Fruit fly (Drosophila melanogaster) whole organism, embryonic: ENCODE measurements around the gene Srrm234.
A peak's percentile ranks its signal among the peaks of the same experiment; 100 is the strongest.

Source experiments
- CG10274 ChIP-seq: fragments of 200-800 bp; sonication (Bioruptor generic); optimal IDR thresholded peaks from 3 replicates; lab custom pipeline; 2017; ENCODE audit warnings: missing biosample characterization, mild to moderate bottlenecking, missing genetic modification characterization
- CG10366 ChIP-seq: fragments of 200-800 bp; sonication (Bioruptor generic); IDR thresholded peaks from 2 replicates; pipeline ENCODE4 v1.3.6; 2022; ENCODE audit warnings: missing biosample characterization, missing genetic modification characterization
- CG11085 ChIP-seq: fragments of 200-800 bp; sonication (Bioruptor generic); IDR thresholded peaks from 2 replicates; pipeline ENCODE4 v1.3.6; 2022; ENCODE audit warnings: missing biosample characterization, missing genetic modification characterization
- CG11093 ChIP-seq: fragments of 200-800 bp; sonication (Bioruptor generic); IDR thresholded peaks from 3 replicates; pipeline ENCODE4 v1.3.6; 2022; ENCODE audit warnings: missing biosample characterization, missing genetic modification characterization
- CG13287 ChIP-seq: fragments of 200-800 bp; sonication (Bioruptor generic); IDR thresholded peaks from 2 replicates; pipeline ENCODE4 v1.3.6; 2022; ENCODE audit warnings: missing biosample characterization, missing genetic modification characterization; ENCODE audit not compliant: partially characterized antibody
- CG1647 ChIP-seq: fragments of 200-800 bp; sonication (Bioruptor generic); optimal IDR thresholded peaks from 3 replicates; lab custom pipeline; 2016; ENCODE audit warnings: missing biosample characterization, missing genetic modification characterization
- CG16863 ChIP-seq: fragments of 200-800 bp; sonication (Bioruptor generic); optimal IDR thresholded peaks from 3 replicates; lab custom pipeline; 2016; ENCODE audit warnings: missing biosample characterization, missing genetic modification characterization
- CG17912 ChIP-seq: fragments of 200-800 bp; sonication (Bioruptor generic); optimal IDR thresholded peaks from 2 replicates; lab custom pipeline; 2018; ENCODE audit warnings: missing biosample characterization, mild to moderate bottlenecking, missing genetic modification characterization
- CG18262 ChIP-seq: fragments of 200-800 bp; optimal IDR thresholded peaks from 3 replicates; lab custom pipeline; 2019; ENCODE audit warnings: missing biosample characterization, mild to moderate bottlenecking, missing genetic modification characterization, moderate library complexity
- CG2712 ChIP-seq: fragments of 200-800 bp; optimal IDR thresholded peaks from 3 replicates; lab custom pipeline; 2019; ENCODE audit warnings: missing biosample characterization, mild to moderate bottlenecking, missing genetic modification characterization, moderate library complexity
- CG2889 ChIP-seq: fragments of 200-800 bp; sonication (Bioruptor generic); IDR thresholded peaks from 3 replicates; pipeline ENCODE4 v1.3.6; 2022; ENCODE audit warnings: missing biosample characterization, missing genetic modification characterization
- CG3407 ChIP-seq: fragments of 200-800 bp; sonication (Bioruptor generic); optimal IDR thresholded peaks from 2 replicates; lab custom pipeline; 2018; ENCODE audit warnings: missing biosample characterization, mild to moderate bottlenecking, missing genetic modification characterization
- CG4282 ChIP-seq: fragments of 200-800 bp; sonication (Bioruptor generic); optimal IDR thresholded peaks from 2 replicates; lab custom pipeline; 2016; ENCODE audit warnings: missing biosample characterization, missing genetic modification characterization
- CG5180 ChIP-seq: fragments of 200-800 bp; sonication (Bioruptor generic); optimal IDR thresholded peaks from 3 replicates; lab custom pipeline; 2017; ENCODE audit warnings: missing biosample characterization, missing genetic modification characterization, mild to moderate bottlenecking, moderate library complexity, missing genetic modification reagents
- CG6272 ChIP-seq: fragments of 200-800 bp; sonication (Bioruptor generic); IDR thresholded peaks from 2 replicates; pipeline ENCODE4 v1.3.6; 2022; ENCODE audit warnings: missing biosample characterization, missing genetic modification characterization
- CG6689 ChIP-seq: fragments of 200-800 bp; sonication (Bioruptor generic); IDR thresholded peaks from 2 replicates; pipeline ENCODE4 v1.3.6; 2022; ENCODE audit warnings: missing biosample characterization, missing genetic modification characterization
- CG7928 ChIP-seq: fragments of 200-800 bp; sonication (Bioruptor generic); optimal IDR thresholded peaks from 2 replicates; lab custom pipeline; 2017; ENCODE audit warnings: missing biosample characterization, mild to moderate bottlenecking, missing genetic modification characterization
- CG8924 ChIP-seq: fragments of 200-800 bp; optimal IDR thresholded peaks from 3 replicates; lab custom pipeline; 2019; ENCODE audit warnings: missing biosample characterization, mild to moderate bottlenecking, missing genetic modification characterization, moderate library complexity
- CG9727 ChIP-seq: fragments of 200-800 bp; sonication (Bioruptor generic); optimal IDR thresholded peaks from 3 replicates; lab custom pipeline; 2017; ENCODE audit warnings: missing biosample characterization, mild to moderate bottlenecking, missing genetic modification characterization
- CG9817 ChIP-seq: fragments of 200-800 bp; sonication (Bioruptor generic); optimal IDR thresholded peaks from 2 replicates; lab custom pipeline; 2018; ENCODE audit warnings: missing biosample characterization, mild to moderate bottlenecking, missing genetic modification characterization, moderate library complexity
- Drgx ChIP-seq: fragments of 200-800 bp; sonication (Bioruptor generic); IDR thresholded peaks from 2 replicates; pipeline ENCODE4 v1.3.6; 2022; ENCODE audit warnings: missing biosample characterization, missing genetic modification characterization
- ERR ChIP-seq: fragments of 200-800 bp; sonication (Bioruptor generic); optimal IDR thresholded peaks from 2 replicates; lab custom pipeline; 2016; ENCODE audit warnings: missing biosample characterization, missing genetic modification characterization
- Fer2 ChIP-seq: fragments of 200-800 bp; sonication (Bioruptor generic); optimal IDR thresholded peaks from 2 replicates; lab custom pipeline; 2018; ENCODE audit warnings: missing biosample characterization, mild to moderate bottlenecking, missing genetic modification characterization, moderate library complexity
- Fer3 ChIP-seq: fragments of 200-800 bp; sonication (Bioruptor generic); optimal IDR thresholded peaks from 2 replicates; lab custom pipeline; 2018; ENCODE audit warnings: missing biosample characterization, mild to moderate bottlenecking, missing genetic modification characterization, moderate library complexity
- HLH4C ChIP-seq: fragments of 200-800 bp; sonication (Bioruptor generic); IDR thresholded peaks from 3 replicates; pipeline ENCODE4 v1.3.6; 2022; ENCODE audit warnings: missing biosample characterization, missing genetic modification characterization; ENCODE audit not compliant: partially characterized antibody
- HmgD ChIP-seq: fragments of 200-800 bp; sonication (Bioruptor generic); optimal IDR thresholded peaks from 3 replicates; lab custom pipeline; 2016; ENCODE audit warnings: missing biosample characterization, missing genetic modification characterization
- NC2α ChIP-seq: fragments of 200-800 bp; sonication (Bioruptor generic); optimal IDR thresholded peaks from 2 replicates; lab custom pipeline; 2016; ENCODE audit warnings: missing biosample characterization, missing genetic modification characterization
- Pdp1 ChIP-seq, 2 experiments: fragments of 200-800 bp; sonication (Bioruptor generic); optimal IDR thresholded peaks; 3 replicates each; lab custom pipeline; 2016; ENCODE audit warnings: missing biosample characterization in 2 of 2, missing genetic modification characterization in 2 of 2, mild to moderate bottlenecking in 1 of 2, moderate library complexity in 1 of 2
- Stat92E ChIP-seq, 3 experiments: fragments of >200 bp in 2 of 3; fragments of 200-800 bp in 1 of 3; sonication (Bioruptor generic) in 1 of 3; optimal IDR thresholded peaks; 2 replicates each; lab custom pipeline; 2017 to 2019; ENCODE audit warnings: missing biosample characterization in 3 of 3, missing genetic modification characterization in 3 of 3, mild to moderate bottlenecking in 1 of 3, moderate library complexity in 1 of 3
- TFAM ChIP-seq: fragments of 200-800 bp; sonication (Bioruptor generic); optimal IDR thresholded peaks from 2 replicates; lab custom pipeline; 2017; ENCODE audit warnings: missing biosample characterization, missing genetic modification characterization, inconsistent platforms
- Vsx1 ChIP-seq: fragments of 200-800 bp; sonication (Bioruptor generic); optimal IDR thresholded peaks from 2 replicates; lab custom pipeline; 2017; ENCODE audit warnings: missing biosample characterization, mild to moderate bottlenecking, missing genetic modification characterization, missing genetic modification reagents
- ash1 ChIP-seq: fragments of 200-800 bp; sonication (Bioruptor generic); optimal IDR thresholded peaks from 2 replicates; lab custom pipeline; 2018; ENCODE audit warnings: missing biosample characterization, mild to moderate bottlenecking, missing genetic modification characterization
- cato ChIP-seq: fragments of 200-800 bp; sonication (Bioruptor generic); optimal IDR thresholded peaks from 2 replicates; lab custom pipeline; 2016; ENCODE audit warnings: missing biosample characterization, missing genetic modification characterization, borderline replicate concordance
- cg ChIP-seq: fragments of 200-800 bp; sonication (Bioruptor generic); optimal IDR thresholded peaks from 3 replicates; lab custom pipeline; 2019; ENCODE audit warnings: missing biosample characterization, mild to moderate bottlenecking, missing genetic modification characterization, moderate library complexity
- danr ChIP-seq: fragments of 200-800 bp; sonication (Bioruptor generic); IDR thresholded peaks from 2 replicates; pipeline ENCODE4 v1.3.6; 2022; ENCODE audit warnings: missing biosample characterization, missing genetic modification characterization
- dmrt99B ChIP-seq: fragments of 200-800 bp; sonication (Bioruptor generic); optimal IDR thresholded peaks from 2 replicates; lab custom pipeline; 2018; ENCODE audit warnings: missing biosample characterization, mild to moderate bottlenecking, missing genetic modification characterization, moderate library complexity
- eyg ChIP-seq: fragments of 200-800 bp; sonication (Bioruptor generic); optimal IDR thresholded peaks from 3 replicates; lab custom pipeline; 2016; ENCODE audit warnings: missing biosample characterization, missing genetic modification characterization
- grn ChIP-seq: fragments of 200-800 bp; sonication (Bioruptor generic); optimal IDR thresholded peaks from 3 replicates; lab custom pipeline; 2017; ENCODE audit warnings: missing biosample characterization, missing genetic modification characterization
- gro ChIP-seq: fragments of 200-800 bp; sonication (Bioruptor generic); optimal IDR thresholded peaks from 2 replicates; lab custom pipeline; 2016; ENCODE audit warnings: missing biosample characterization, missing genetic modification characterization
- hb ChIP-seq: fragments of 200-800 bp; sonication (Bioruptor generic); IDR thresholded peaks from 3 replicates; pipeline ENCODE4 v1.3.6; 2022; ENCODE audit warnings: missing biosample characterization, missing genetic modification characterization; ENCODE audit not compliant: partially characterized antibody
- her ChIP-seq: fragments of 200-800 bp; sonication (Bioruptor generic); optimal IDR thresholded peaks from 2 replicates; lab custom pipeline; 2016; ENCODE audit warnings: missing biosample characterization, missing genetic modification characterization
- insv ChIP-seq, 2 experiments: fragments of 200-800 bp; sonication (Bioruptor generic); optimal IDR thresholded peaks; 3 replicates each; lab custom pipeline; 2016 to 2018; ENCODE audit warnings: missing biosample characterization in 2 of 2, missing genetic modification characterization in 2 of 2
- mirr ChIP-seq: fragments of 200-800 bp; sonication (Bioruptor generic); optimal IDR thresholded peaks from 3 replicates; lab custom pipeline; 2018; ENCODE audit warnings: missing biosample characterization, mild to moderate bottlenecking, missing genetic modification characterization
- odd ChIP-seq: fragments of 200-800 bp; sonication (Bioruptor generic); optimal IDR thresholded peaks from 2 replicates; lab custom pipeline; 2017; ENCODE audit warnings: missing biosample characterization, mild to moderate bottlenecking, missing genetic modification characterization
- onecut ChIP-seq: fragments of 200-800 bp; sonication (Bioruptor generic); IDR thresholded peaks from 2 replicates; pipeline ENCODE4 v1.3.6; 2022; ENCODE audit warnings: missing biosample characterization, missing genetic modification characterization
- p53 ChIP-seq: fragments of 200-800 bp; sonication (Bioruptor generic); optimal IDR thresholded peaks from 2 replicates; lab custom pipeline; 2016; ENCODE audit warnings: missing biosample characterization, missing genetic modification characterization
- row ChIP-seq: fragments of 200-800 bp; sonication (Bioruptor generic); IDR thresholded peaks from 3 replicates; pipeline ENCODE4 v1.3.6; 2022; ENCODE audit warnings: missing biosample characterization, missing genetic modification characterization
- sisA ChIP-seq: fragments of 200-800 bp; sonication (Bioruptor generic); IDR thresholded peaks from 2 replicates; pipeline ENCODE4 v1.3.6; 2022; ENCODE audit warnings: missing biosample characterization, missing genetic modification characterization
- tin ChIP-seq: fragments of 200-800 bp; sonication (Bioruptor generic); optimal IDR thresholded peaks from 3 replicates; lab custom pipeline; 2016; ENCODE audit warnings: missing biosample characterization, missing genetic modification characterization
- usp ChIP-seq: fragments of >200 bp; optimal IDR thresholded peaks from 2 replicates; lab custom pipeline; 2017; ENCODE audit warnings: missing biosample characterization, missing genetic modification characterization

Srrm234 gene

dm6 chr3L:1690727-1691413 is 26.0 kb upstream of the Srrm234 start (continued):
- peak; percentile 30; the same call in 1 of the 2 replicates for TF ChIP-seq CG6689 (GFP tag; lab: Robert Waterston, UW)
- TF ChIP-seq CG5180 (GFP tag; lab: Kevin White, UChicago): peak; percentile 39
- no peak for TF ChIP-seq CG1647
- TF ChIP-seq CG11085 (GFP tag; lab: Robert Waterston, UW): no peak
- peak; percentile 51 for TF ChIP-seq dmrt99B (tag; lab: Kevin White, UChicago)
- peak; percentile 75 for TF ChIP-seq Drgx
- TF ChIP-seq gro (GFP tag; lab: Kevin White, UChicago): no peak
- TF ChIP-seq CG6272: no peak
- TF ChIP-seq cato: no peak
- peak; percentile 54 for TF ChIP-seq tin (GFP tag; lab: Kevin White, UChicago)
- no peak for TF ChIP-seq her
- TF ChIP-seq cg: no peak
- TF ChIP-seq Stat92E (GFP tag; optimal IDR thresholded peaks at IDR 0.05; lab: Kevin White, UChicago): no peak
- TF ChIP-seq ash1: no peak
- no peak for TF ChIP-seq CG4282 (GFP tag; lab: Kevin White, UChicago)
- peak; percentile 37; the same call in 1 of the 2 replicates for TF ChIP-seq onecut (GFP tag; lab: Robert Waterston, UW)
- TF ChIP-seq CG10366 (GFP tag; lab: Robert Waterston, UW): no peak
- TF ChIP-seq Fer2 (tag; lab: Kevin White, UChicago): no peak
- TF ChIP-seq CG9727 (GFP tag; lab: Kevin White, UChicago): peak; percentile 29
- TF ChIP-seq Vsx1 (GFP tag; lab: Kevin White, UChicago): peak; percentile 46
- no peak for TF ChIP-seq ERR (GFP tag; lab: Kevin White, UChicago)
- TF ChIP-seq NC2α (GFP tag; lab: Kevin White, UChicago): no peak
- TF ChIP-seq CG18262 (tag; lab: Kevin White, UChicago): peak; percentile 60
- TF ChIP-seq sisA: peak; percentile 71
- no peak for TF ChIP-seq insv (GFP tag; optimal IDR thresholded peaks at IDR 0.05; lab: Kevin White, UChicago)
- no peak for TF ChIP-seq CG10274
- TF ChIP-seq Fer3 (tag; lab: Kevin White, UChicago): no peak
- no peak for TF ChIP-seq hb
- peak; percentile 29 for TF ChIP-seq odd (GFP tag; lab: Kevin White, UChicago)
- no peak for TF ChIP-seq usp
- no peak for TF ChIP-seq CG8924
- peak; percentile 52 for TF ChIP-seq row
- TF ChIP-seq CG17912 (GFP tag; lab: Kevin White, UChicago): no peak
- no peak for TF ChIP-seq CG11093 (GFP tag; lab: Robert Waterston, UW)
- no peak for TF ChIP-seq Pdp1 (GFP tag; optimal IDR thresholded peaks at IDR 0.05; lab: Kevin White, UChicago)
- TF ChIP-seq CG13287 (GFP tag; lab: Robert Waterston, UW): no peak
- no peak for TF ChIP-seq CG2889 (GFP tag; lab: Robert Waterston, UW)
- TF ChIP-seq CG3407 (GFP tag; lab: Kevin White, UChicago): peak; percentile 57
- peak; percentile 58 for TF ChIP-seq CG2712 (tag; lab: Kevin White, UChicago)
- no peak for TF ChIP-seq HLH4C
- TF ChIP-seq grn (GFP tag; lab: Kevin White, UChicago): peak; percentile 3
- TF ChIP-seq CG9817: no peak
- peak; percentile 5 for TF ChIP-seq CG16863 (GFP tag; lab: Kevin White, UChicago)
- peak; percentile 17 for TF ChIP-seq mirr (GFP tag; lab: Kevin White, UChicago)
- no peak for TF ChIP-seq danr (GFP tag; lab: Robert Waterston, UW)
- TF ChIP-seq p53: peak; percentile 15
- no peak for TF ChIP-seq HmgD (GFP tag; lab: Kevin White, UChicago)
- TF ChIP-seq TFAM (GFP tag; lab: Kevin White, UChicago): no peak
- TF ChIP-seq CG7928: no peak
- no peak for TF ChIP-seq eyg (GFP tag; lab: Kevin White, UChicago)
